Worm (Caenorhabditis elegans): ENCODE measurements around the gene C07C7.1.

DNA sequence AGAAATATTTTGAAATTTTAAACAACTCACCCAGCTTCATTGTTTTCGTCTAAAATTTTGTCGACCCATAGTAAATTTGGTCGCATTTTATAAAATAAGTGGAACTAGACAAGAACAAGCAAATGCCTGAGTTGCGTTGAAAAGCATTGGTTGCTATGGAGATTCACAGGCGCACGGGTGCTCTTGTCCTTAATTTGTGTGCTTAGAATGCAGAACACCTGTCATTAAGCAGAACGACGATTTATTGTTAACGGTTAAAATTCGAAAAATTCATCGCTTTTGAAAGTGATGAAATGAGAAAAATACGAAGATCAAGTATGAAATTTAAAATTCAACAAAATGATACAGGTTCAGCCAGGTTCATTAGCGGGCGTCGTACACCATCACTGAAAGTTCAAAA is 38.5 kb upstream of the C07C7.1 start, which contains the start of gene daf-10:
- TF ChIP-seq lin-39 (tag; optimal IDR thresholded peaks at IDR 0.05) (no peak), nhr-28 (tag; optimal IDR thresholded peaks at IDR 0.05) (no peak), daf-12 (tag; optimal IDR thresholded peaks at IDR 0.05) (no peak), madf-5 (GFP tag; IDR thresholded peaks at IDR 0.05) (no peak)

Data from whole organism, L4 larva.